Worm (Caenorhabditis elegans): Measurements from ENCODE around the gene F44B9.8.

ce11 chrIII:8004091-8004490, 25.4 kb downstream of the F44B9.8 start, which contains the start of gene C06G4.6:
- TF ChIP-seq W03F9.2 (tag; optimal IDR thresholded peaks at IDR 0.05) = no peak
- TF ChIP-seq dao-5 (tag; optimal IDR thresholded peaks at IDR 0.05) = no peak

Data from whole organism, L4/young adult.